Worm (Caenorhabditis elegans): Measurements from ENCODE around the gene twf-2.
A peak's percentile ranks its signal among the peaks of the same experiment; 100 is the strongest.

The twf-2 gene

DNA sequence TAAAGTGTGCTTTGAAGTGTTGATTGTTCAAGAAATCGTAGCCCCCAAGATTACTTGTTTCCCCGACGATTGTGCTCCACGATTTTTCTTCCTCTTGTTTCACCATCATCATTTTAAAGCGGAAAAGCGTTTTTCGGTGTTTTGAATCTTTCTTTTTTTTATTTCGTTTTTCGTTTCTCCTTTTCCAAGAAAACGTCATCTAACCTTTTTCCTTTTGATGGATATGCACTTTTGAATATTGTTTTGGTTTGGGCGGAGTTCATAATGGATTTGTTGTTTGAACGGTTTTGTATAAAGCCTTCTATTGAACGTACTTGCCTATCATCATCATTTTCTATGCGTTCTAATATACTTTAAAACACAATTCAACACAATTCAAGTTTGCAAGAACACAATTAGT, 13.9 kb upstream of the twf-2 start, which contains the start of gene F38E9.6:
F38E9.6 (plus strand) TSS at position 301 of the 400 bp plus-strand sequence.
- TF ChIP-seq xnd-1 (tag; optimal IDR thresholded peaks at IDR 0.05) (no peak), ceh-100 (GFP tag; IDR thresholded peaks at IDR 0.05) (no peak), tlf-1 (GFP tag; optimal IDR thresholded peaks at IDR 0.05) (no peak), snpc-1.1 (tag; optimal IDR thresholded peaks at IDR 0.05; ENCODE audit: insufficient read depth) (no peak), mcd-1 (GFP tag; IDR thresholded peaks at IDR 0.05) (no peak), ztf-18 (tag; optimal IDR thresholded peaks at IDR 0.05) (no peak), F22D6.2 (tag; optimal IDR thresholded peaks at IDR 0.05) (no peak), sptf-2 (GFP tag; optimal IDR thresholded peaks at IDR 0.05) (no peak), repo-1 (tag; optimal IDR thresholded peaks at IDR 0.05) (no peak), F37B4.10 (GFP tag; IDR thresholded peaks at IDR 0.05) (no peak), D2030.7 (GFP tag; IDR thresholded peaks at IDR 0.05) (no peak), gei-17 (GFP tag; optimal IDR thresholded peaks at IDR 0.05) (no peak), B0336.3 (GFP tag; IDR thresholded peaks at IDR 0.05) (no peak), madf-10 (tag; optimal IDR thresholded peaks at IDR 0.05) (no peak), pha-4 (tag; optimal IDR thresholded peaks at IDR 0.05) (no peak)

DNA sequence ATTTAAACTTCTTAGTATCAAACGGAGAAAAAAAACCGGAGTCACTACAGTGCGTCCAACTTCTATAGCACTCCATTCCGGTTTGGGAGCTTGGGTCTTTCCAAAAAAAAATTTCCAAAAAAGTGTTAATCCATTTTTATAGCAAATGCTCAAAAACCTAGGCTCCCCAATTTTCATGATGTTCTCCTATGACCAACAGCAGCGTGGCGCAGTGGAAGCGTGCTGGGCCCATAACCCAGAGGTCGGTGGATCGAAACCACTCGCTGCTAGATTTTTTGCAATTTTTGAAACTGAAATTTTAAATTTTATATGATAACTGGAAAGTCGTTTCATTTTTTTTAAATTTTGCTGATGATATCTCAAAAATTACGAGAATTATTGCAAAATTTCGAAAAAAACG, 5.0 kb upstream of the twf-2 start:
- TF ChIP-seq mel-28 (tag; optimal IDR thresholded peaks at IDR 0.05; ENCODE audit: borderline replicate concordance) (no peak), hmg-1.2 (GFP tag; IDR thresholded peaks at IDR 0.05) (peak; percentile 12; the same call in 1 of the 2 replicates), F57C9.4 (tag; optimal IDR thresholded peaks at IDR 0.05) (no peak), egl-44 (GFP tag; IDR thresholded peaks at IDR 0.05) (no peak), F23B12.7 (tag; optimal IDR thresholded peaks at IDR 0.05; ENCODE audit: insufficient read depth) (no peak), B0336.3 (GFP tag; IDR thresholded peaks at IDR 0.05) (no peak), F10E7.11 (tag; optimal IDR thresholded peaks at IDR 0.05) (no peak), B0261.1 (tag; optimal IDR thresholded peaks at IDR 0.05) (peak; percentile 62), ekl-4 (GFP tag; IDR thresholded peaks at IDR 0.05) (no peak), dox-1 (GFP tag; IDR thresholded peaks at IDR 0.05) (no peak), F49E8.2 (tag; optimal IDR thresholded peaks at IDR 0.05; ENCODE audit: insufficient read depth) (no peak), hmg-20 (GFP tag; IDR thresholded peaks at IDR 0.05) (no peak), nfya-2 (GFP tag; IDR thresholded peaks at IDR 0.05) (no peak), egl-18 (GFP tag; IDR thresholded peaks at IDR 0.05) (no peak), ets-4 (GFP tag; optimal IDR thresholded peaks at IDR 0.05) (no peak), nhr-27 (tag; optimal IDR thresholded peaks at IDR 0.05) (no peak), F52B5.7 (tag; optimal IDR thresholded peaks at IDR 0.05) (no peak), nhr-120 (GFP tag; IDR thresholded peaks at IDR 0.05) (no peak), ztf-25 (GFP tag; IDR thresholded peaks at IDR 0.05) (no peak), zfh-2 (GFP tag; conservative IDR thresholded peaks at IDR 0.05) (no peak), ceh-27 (GFP tag; optimal IDR thresholded peaks at IDR 0.05) (no peak), xnd-1 (tag; optimal IDR thresholded peaks at IDR 0.05) (no peak), Y79H2A.3 (GFP tag; conservative IDR thresholded peaks at IDR 0.05) (no peak), snpc-1.1 (tag; optimal IDR thresholded peaks at IDR 0.05; ENCODE audit: insufficient read depth) (no peak), somi-1 (GFP tag; optimal IDR thresholded peaks at IDR 0.05) (no peak), madf-10 (tag; optimal IDR thresholded peaks at IDR 0.05) (no peak), B0019.2 (GFP tag; conservative IDR thresholded peaks at IDR 0.05) (no peak), unc-62 (GFP tag; optimal IDR thresholded peaks at IDR 0.05) (no peak), nfyb-1 (GFP tag; IDR thresholded peaks at IDR 0.05) (no peak), D2030.7 (GFP tag; IDR thresholded peaks at IDR 0.05) (peak; percentile 38; the same call in 1 of the 2 replicates), dpff-1 (tag; optimal IDR thresholded peaks at IDR 0.05) (no peak), sea-2 (GFP tag; IDR thresholded peaks at IDR 0.05) (no peak), lin-26 (GFP tag; IDR thresholded peaks at IDR 0.05) (peak; percentile 62; the same call in 1 of the 2 replicates), ztf-6 (GFP tag; IDR thresholded peaks at IDR 0.05) (no peak), atf-7 (tag; optimal IDR thresholded peaks at IDR 0.05) (no peak), lir-1 (GFP tag; conservative IDR thresholded peaks at IDR 0.05) (no peak), zim-3 (tag; optimal IDR thresholded peaks at IDR 0.05) (no peak), F39B2.1 (GFP tag; IDR thresholded peaks at IDR 0.05) (no peak)
